Worm (Caenorhabditis elegans): Measurements from ENCODE around the gene C05E4.12.

C05E4.12 gene

ce11 chrV:804485-804884 lies 42.7 kb upstream of the C05E4.12 start, which contains the start of gene nhr-270:
Gene nhr-270, minus strand, starts transcription at chrV:804741.
- TF ChIP-seq dox-1 (GFP tag; IDR thresholded peaks at IDR 0.05) (no peak), zfh-2 (GFP tag; conservative IDR thresholded peaks at IDR 0.05) (peak; percentile 38; the same call in 1 of the 2 replicates)

ce11 chrV:803472-803871 lies 41.7 kb upstream of the C05E4.12 start:
- TF ChIP-seq chd-7 (tag; optimal IDR thresholded peaks at IDR 0.05) (no peak), ztf-26 (tag; optimal IDR thresholded peaks at IDR 0.05) (no peak), nfya-1 (tag; optimal IDR thresholded peaks at IDR 0.05; ENCODE audit: borderline replicate concordance, insufficient read depth) (no peak), lin-40 (tag; optimal IDR thresholded peaks at IDR 0.05) (no peak), snpc-3.4 (tag; optimal IDR thresholded peaks at IDR 0.05) (no peak), K12H6.12 (tag; optimal IDR thresholded peaks at IDR 0.05) (no peak), tbp1 (GFP tag; optimal IDR thresholded peaks at IDR 0.05) (no peak), F39B2.1 (GFP tag; IDR thresholded peaks at IDR 0.05) (no peak), pbrm-1 (GFP tag; IDR thresholded peaks at IDR 0.05) (no peak), attf-3 (GFP tag; conservative IDR thresholded peaks at IDR 0.05) (no peak), F23B12.7 (tag; optimal IDR thresholded peaks at IDR 0.05; ENCODE audit: insufficient read depth) (no peak), ztf-25 (GFP tag; IDR thresholded peaks at IDR 0.05) (no peak), B0336.3 (GFP tag; IDR thresholded peaks at IDR 0.05) (no peak), ets-4 (GFP tag; optimal IDR thresholded peaks at IDR 0.05) (no peak), bed-2 (GFP tag; IDR thresholded peaks at IDR 0.05) (no peak), dpff-1 (tag; optimal IDR thresholded peaks at IDR 0.05) (no peak), lin-54 (GFP tag; optimal IDR thresholded peaks at IDR 0.05) (no peak), mcd-1 (GFP tag; IDR thresholded peaks at IDR 0.05) (no peak)

- TF ChIP-seq F49E8.2 (tag; optimal IDR thresholded peaks at IDR 0.05; ENCODE audit: insufficient read depth) (no peak), let-607 (tag; optimal IDR thresholded peaks at IDR 0.05) (no peak), him-1 (tag; optimal IDR thresholded peaks at IDR 0.05) (no peak), dox-1 (GFP tag; IDR thresholded peaks at IDR 0.05) (no peak), zfh-2 (GFP tag; conservative IDR thresholded peaks at IDR 0.05) (no peak), B0035.1 (tag; optimal IDR thresholded peaks at IDR 0.05) (no peak), mel-28 (tag; optimal IDR thresholded peaks at IDR 0.05; ENCODE audit: borderline replicate concordance) (no peak), nhr-27 (tag; optimal IDR thresholded peaks at IDR 0.05) (no peak), mes-4 (tag; optimal IDR thresholded peaks at IDR 0.05) (no peak), nhr-80 (tag; optimal IDR thresholded peaks at IDR 0.05) (no peak), attf-6 (GFP tag; IDR thresholded peaks at IDR 0.05) (no peak), nhr-120 (GFP tag; IDR thresholded peaks at IDR 0.05) (no peak), ama-1 (optimal IDR thresholded peaks at IDR 0.05) (no peak), ama-1 (GFP tag; optimal IDR thresholded peaks at IDR 0.05) (no peak), sea-2 (GFP tag; IDR thresholded peaks at IDR 0.05) (no peak), mcd-1 (GFP tag; IDR thresholded peaks at IDR 0.05) (no peak), fkh-3 (tag; optimal IDR thresholded peaks at IDR 0.05) (no peak)
Observed at ce11 chrV:802726-803125, 40.9 kb upstream of the C05E4.12 start.

- TF ChIP-seq snpc-1.3 (tag; optimal IDR thresholded peaks at IDR 0.05; ENCODE audit: insufficient read depth) (no peak), ztf-6 (GFP tag; IDR thresholded peaks at IDR 0.05) (no peak), ztf-25 (GFP tag; IDR thresholded peaks at IDR 0.05) (no peak), F10E7.11 (tag; optimal IDR thresholded peaks at IDR 0.05) (no peak), mel-28 (tag; optimal IDR thresholded peaks at IDR 0.05; ENCODE audit: borderline replicate concordance) (no peak), egl-44 (GFP tag; IDR thresholded peaks at IDR 0.05) (no peak), mes-4 (tag; optimal IDR thresholded peaks at IDR 0.05) (no peak), dpff-1 (tag; optimal IDR thresholded peaks at IDR 0.05) (no peak), aptf-3 (GFP tag; IDR thresholded peaks at IDR 0.05) (no peak), nhr-80 (tag; optimal IDR thresholded peaks at IDR 0.05) (no peak), Y56A3A.18 (GFP tag; IDR thresholded peaks at IDR 0.05) (no peak), ccch-3 (GFP tag; optimal IDR thresholded peaks at IDR 0.05) (no peak), F23B12.7 (tag; optimal IDR thresholded peaks at IDR 0.05; ENCODE audit: insufficient read depth) (no peak), sea-2 (GFP tag; IDR thresholded peaks at IDR 0.05) (no peak), nhr-27 (tag; optimal IDR thresholded peaks at IDR 0.05) (no peak), ztf-22 (GFP tag; optimal IDR thresholded peaks at IDR 0.05) (no peak), F37B4.10 (GFP tag; IDR thresholded peaks at IDR 0.05) (no peak), rcor-1 (GFP tag; IDR thresholded peaks at IDR 0.05) (no peak)
Observed at ce11 chrV:801555-802060, 39.8 kb upstream of the C05E4.12 start.
